Fruit fly (Drosophila melanogaster) whole organism, embryonic: ENCODE measurements around the gene Dif.

Experiments used
- Ada2b ChIP-seq: fragments of 200-800 bp; sonication (Bioruptor generic); IDR thresholded peaks from 2 replicates; pipeline ENCODE4 v1.3.6; 2022; ENCODE audit warnings: missing biosample characterization, missing genetic modification characterization
- CG1233 ChIP-seq: fragments of 200-800 bp; sonication (Bioruptor generic); optimal IDR thresholded peaks from 4 replicates; lab custom pipeline; 2018; ENCODE audit warnings: missing biosample characterization, mild to moderate bottlenecking, missing genetic modification characterization
- CG6854 ChIP-seq: fragments of 200-800 bp; sonication (Bioruptor generic); optimal IDR thresholded peaks from 3 replicates; lab custom pipeline; 2017; ENCODE audit warnings: missing biosample characterization, mild to moderate bottlenecking, missing genetic modification characterization
- NfI ChIP-seq: fragments of 200-800 bp; sonication (Bioruptor generic); optimal IDR thresholded peaks from 3 replicates; lab custom pipeline; 2018; ENCODE audit warnings: missing biosample characterization, mild to moderate bottlenecking, missing genetic modification characterization, moderate library complexity
- Ptx1 ChIP-seq: fragments of 200-800 bp; sonication (Bioruptor generic); IDR thresholded peaks from 2 replicates; pipeline ENCODE4 v1.3.6; 2022; ENCODE audit warnings: missing biosample characterization, missing genetic modification characterization
- hbn ChIP-seq: fragments of 200-800 bp; sonication (Bioruptor generic); IDR thresholded peaks from 2 replicates; pipeline ENCODE4 v1.3.6; 2022; ENCODE audit warnings: missing biosample characterization, missing genetic modification characterization; ENCODE audit not compliant: partially characterized antibody
- kay ChIP-seq: fragments of 200-800 bp; sonication (Bioruptor generic); optimal IDR thresholded peaks from 2 replicates; lab custom pipeline; 2016; ENCODE audit warnings: missing biosample characterization, missing genetic modification characterization
- trem ChIP-seq: fragments of 200-800 bp; optimal IDR thresholded peaks from 3 replicates; lab custom pipeline; 2019; ENCODE audit warnings: missing biosample characterization, mild to moderate bottlenecking, missing genetic modification characterization, moderate library complexity

dm6 chr2L:17429788-17430587 is 3.0 kb downstream of the Dif start:
- TF ChIP-seq hbn (GFP tag; lab: Robert Waterston, UW) (no peak), trem (tag; lab: Kevin White, UChicago) (peak; percentile 94), Ptx1 (peak; percentile 83), kay (GFP tag; lab: Kevin White, UChicago) (no peak), CG1233 (peak; percentile 96), CG6854 (GFP tag; lab: Kevin White, UChicago) (peak; percentile 95), Ada2b (peak; percentile 94), NfI (GFP tag; lab: Kevin White, UChicago) (peak; percentile 94)
